Worm (Caenorhabditis elegans) whole organism, early embryonic: ENCODE measurements around the gene M02D8.2.
A peak's percentile ranks its signal among the peaks of the same experiment; 100 is the strongest.
"Not testable (repeated sequence)": the region's sequence is repeated elsewhere in the genome, so short reads cannot be mapped to it uniquely, and the experiment has no call there.

ENCODE experiments used
- B0310.2 ChIP-seq: sonication (generic microtip); optimal IDR thresholded peaks from 2 replicates; lab custom pipeline; 2016; ENCODE audit warnings: mild to moderate bottlenecking, missing genetic modification characterization, missing compliant biosample characterization
- F13C5.2 ChIP-seq: sonication (generic microtip); optimal IDR thresholded peaks from 2 replicates; lab custom pipeline; 2017; ENCODE audit warnings: mild to moderate bottlenecking, missing genetic modification characterization, inconsistent platforms, missing compliant biosample characterization
- aly-1 ChIP-seq: sonication (generic microtip); optimal IDR thresholded peaks from 2 replicates; lab custom pipeline; 2016; ENCODE audit warnings: missing genetic modification characterization, missing compliant biosample characterization
- ama-1 ChIP-seq: fragments of 150-350 bp; optimal IDR thresholded peaks from 2 replicates; lab custom pipeline; 2014
- ceh-13 ChIP-seq: fragments of 200-800 bp; sonication (Bioruptor generic); optimal IDR thresholded peaks from 2 replicates; lab custom pipeline; 2018; ENCODE audit warnings: mild to moderate bottlenecking, missing genetic modification characterization, missing compliant biosample characterization
- ceh-36 ChIP-seq: sonication (generic microtip); optimal IDR thresholded peaks from 2 replicates; lab custom pipeline; 2016; ENCODE audit warnings: missing genetic modification characterization, inconsistent platforms, missing compliant biosample characterization
- ets-7 ChIP-seq: sonication (generic microtip); optimal IDR thresholded peaks from 2 replicates; lab custom pipeline; 2016; ENCODE audit warnings: missing genotype, missing genetic modification characterization, missing compliant biosample characterization
- flt-1 ChIP-seq: fragments of 200-800 bp; sonication (Bioruptor generic); IDR thresholded peaks from 2 replicates; pipeline ENCODE4 v1.3.6; 2022; ENCODE audit warnings: missing genetic modification characterization, missing compliant biosample characterization
- hmbx-1 ChIP-seq: sonication (generic microtip); optimal IDR thresholded peaks from 2 replicates; lab custom pipeline; 2016; ENCODE audit warnings: mild to moderate bottlenecking, missing genetic modification characterization, missing compliant biosample characterization
- hmg-4 ChIP-seq: fragments of 200-800 bp; sonication (Bioruptor generic); optimal IDR thresholded peaks from 2 replicates; lab custom pipeline; 2018; ENCODE audit warnings: mild to moderate bottlenecking, missing genetic modification characterization, missing compliant biosample characterization
- hnd-1 ChIP-seq: sonication (generic microtip); optimal IDR thresholded peaks from 2 replicates; lab custom pipeline; 2016; ENCODE audit warnings: missing genetic modification characterization, missing compliant biosample characterization
- pes-1 ChIP-seq: fragments of 200-800 bp; sonication (Bioruptor generic); IDR thresholded peaks from 2 replicates; pipeline ENCODE4 v1.3.6; 2022; ENCODE audit warnings: missing genetic modification reagents, missing genetic modification characterization, missing compliant biosample characterization
- scrt-1 ChIP-seq: fragments of 200-800 bp; sonication (Bioruptor generic); IDR thresholded peaks from 2 replicates; pipeline ENCODE4 v1.3.6; 2022; ENCODE audit warnings: missing genetic modification characterization, missing compliant biosample characterization
- sea-1 ChIP-seq: fragments of 200-800 bp; sonication (Bioruptor generic); conservative IDR thresholded peaks from 2 replicates; pipeline ENCODE4 v1.3.6; 2022; ENCODE audit warnings: missing genetic modification characterization, missing compliant biosample characterization
- tbx-11 ChIP-seq: fragments of 200-800 bp; sonication (Bioruptor generic); IDR thresholded peaks from 2 replicates; pipeline ENCODE4 v1.3.6; 2022; ENCODE audit warnings: missing genetic modification characterization, missing compliant biosample characterization
- tbx-37 ChIP-seq: fragments of 200-800 bp; sonication (Bioruptor generic); conservative IDR thresholded peaks from 2 replicates; pipeline ENCODE4 v1.3.6; 2022; ENCODE audit warnings: missing genetic modification reagents, missing genetic modification characterization, missing compliant biosample characterization
- tra-4 ChIP-seq: sonication (generic microtip); optimal IDR thresholded peaks from 2 replicates; lab custom pipeline; 2017; ENCODE audit warnings: missing genetic modification characterization, missing compliant biosample characterization

M02D8.2 gene

ce11 chrX:8720658-8721057 is 18.8 kb upstream of the M02D8.2 start, which contains the start of gene F53A9.9:
Gene F53A9.9, minus strand, starts transcription at chrX:8720758.
- TF ChIP-seq B0310.2 (tag; lab: Kevin White, UChicago) (no peak), scrt-1 (GFP tag; lab: Robert Waterston, UW) (no peak), ceh-13 (GFP tag; lab: Kevin White, UChicago) (no peak), ets-7 (no peak), pes-1 (GFP tag; lab: Robert Waterston, UW) (no peak), ama-1 (no peak), flt-1 (GFP tag; lab: Robert Waterston, UW) (no peak), tbx-11 (no peak), hnd-1 (tag; lab: Kevin White, UChicago) (no peak), F13C5.2 (no peak), hmbx-1 (tag; lab: Kevin White, UChicago) (no peak), ceh-36 (tag; lab: Kevin White, UChicago) (no peak), aly-1 (tag; lab: Kevin White, UChicago) (no peak), sea-1 (no peak), tra-4 (tag; lab: Kevin White, UChicago) (no peak)

- TF ChIP-seq tbx-37 (GFP tag; lab: Robert Waterston, UW) = no peak
- no peak for TF ChIP-seq F13C5.2
Measured at ce11 chrX:8721273-8721672, 18.2 kb upstream of the M02D8.2 start.

ce11 chrX:8723127-8723600 is 16.3 kb upstream of the M02D8.2 start, which contains the start of gene tnt-2:
Gene tnt-2, minus strand, starts transcription at chrX:8723550.
- no peak for TF ChIP-seq hmbx-1 (tag; lab: Kevin White, UChicago)
- TF ChIP-seq B0310.2 (tag; lab: Kevin White, UChicago) = no peak
- TF ChIP-seq F13C5.2 = no peak
- TF ChIP-seq ceh-13 (GFP tag; lab: Kevin White, UChicago) = no peak
- no peak for TF ChIP-seq ets-7

ce11 chrX:8723840-8724239 is 15.6 kb upstream of the M02D8.2 start:
- no peak for TF ChIP-seq aly-1 (tag; lab: Kevin White, UChicago)
- no peak for TF ChIP-seq B0310.2 (tag; lab: Kevin White, UChicago)
- TF ChIP-seq tbx-37 (GFP tag; lab: Robert Waterston, UW) = no peak
- no peak for TF ChIP-seq F13C5.2
- TF ChIP-seq pes-1 (GFP tag; lab: Robert Waterston, UW) = no peak
- TF ChIP-seq ceh-36 (tag; lab: Kevin White, UChicago) = no peak
- no peak for TF ChIP-seq ceh-13 (GFP tag; lab: Kevin White, UChicago)
- TF ChIP-seq hnd-1 (tag; lab: Kevin White, UChicago) = no peak
- no peak for TF ChIP-seq ama-1
- TF ChIP-seq flt-1 (GFP tag; lab: Robert Waterston, UW) = no peak
- no peak for TF ChIP-seq scrt-1 (GFP tag; lab: Robert Waterston, UW)
- TF ChIP-seq sea-1 = no peak
- no peak for TF ChIP-seq hmg-4
- TF ChIP-seq tra-4 (tag; lab: Kevin White, UChicago) = no peak

- TF ChIP-seq pes-1 (GFP tag; lab: Robert Waterston, UW) = no peak
- TF ChIP-seq ets-7 = no peak
Measured at ce11 chrX:8727306-8727705, 12.2 kb upstream of the M02D8.2 start, which contains the start of gene EGAP4.1. Gene EGAP4.1, minus strand, starts transcription at chrX:8727406.

ce11 chrX:8731822-8732221 is 7.7 kb upstream of the M02D8.2 start, which contains the start of gene M02D8.6:
Gene M02D8.6, minus strand, starts transcription at chrX:8731922.
- TF ChIP-seq ama-1; aly-1 (tag; lab: Kevin White, UChicago); tbx-11: not testable (repeated sequence)

- TF ChIP-seq flt-1 (GFP tag; lab: Robert Waterston, UW) = no peak
- peak; percentile 35 for TF ChIP-seq F13C5.2
Measured at ce11 chrX:8736965-8737464, 2.5 kb upstream of the M02D8.2 start, which contains the start of gene M02D8.3. Gene M02D8.3, minus strand, starts transcription at chrX:8737015.

- TF ChIP-seq F13C5.2 = no peak
- TF ChIP-seq sea-1 = no peak
- no peak for TF ChIP-seq tbx-11
- no peak for TF ChIP-seq scrt-1 (GFP tag; lab: Robert Waterston, UW)
- TF ChIP-seq pes-1 (GFP tag; lab: Robert Waterston, UW) = no peak
- TF ChIP-seq aly-1 (tag; lab: Kevin White, UChicago) = no peak
- TF ChIP-seq tbx-37 (GFP tag; lab: Robert Waterston, UW) = no peak
Measured at ce11 chrX:8737801-8738200, 1.7 kb upstream of the M02D8.2 start.

ce11 chrX:8741629-8742170 is 2.2 kb downstream of the M02D8.2 start:
- TF ChIP-seq ets-7 (no peak), tbx-11 (no peak), tbx-37 (GFP tag; lab: Robert Waterston, UW) (no peak), hnd-1 (tag; lab: Kevin White, UChicago) (no peak), ceh-13 (GFP tag; lab: Kevin White, UChicago) (no peak), pes-1 (GFP tag; lab: Robert Waterston, UW) (no peak), ama-1 (no peak), scrt-1 (GFP tag; lab: Robert Waterston, UW) (no peak), F13C5.2 (no peak), sea-1 (no peak), ceh-36 (tag; lab: Kevin White, UChicago) (no peak), aly-1 (tag; lab: Kevin White, UChicago) (no peak), hmg-4 (no peak)
